Worm (Caenorhabditis elegans): ENCODE results near the gene lsm-3.

lsm-3 gene

ce11 chrIV:13374918-13375317 lies 12.1 kb upstream of the lsm-3 start:
- no peak for TF ChIP-seq zim-3 (tag; optimal IDR thresholded peaks at IDR 0.05)
- no peak for TF ChIP-seq Y53F4B.3 (GFP tag; IDR thresholded peaks at IDR 0.05)
- TF ChIP-seq madf-10 (tag; optimal IDR thresholded peaks at IDR 0.05), result no peak
- TF ChIP-seq K11D2.4 (GFP tag; IDR thresholded peaks at IDR 0.05), result no peak
- TF ChIP-seq fkh-3 (tag; optimal IDR thresholded peaks at IDR 0.05), result no peak
- TF ChIP-seq ztf-25 (GFP tag; IDR thresholded peaks at IDR 0.05), result no peak
- TF ChIP-seq attf-3 (GFP tag; conservative IDR thresholded peaks at IDR 0.05), result no peak
- TF ChIP-seq somi-1 (GFP tag; optimal IDR thresholded peaks at IDR 0.05), result no peak
- TF ChIP-seq K12H6.12 (tag; optimal IDR thresholded peaks at IDR 0.05), result no peak
- TF ChIP-seq efl-1 (GFP tag; optimal IDR thresholded peaks at IDR 0.05), result no peak
- TF ChIP-seq mcd-1 (GFP tag; IDR thresholded peaks at IDR 0.05), result no peak
- no peak for TF ChIP-seq T26A5.8 (tag; optimal IDR thresholded peaks at IDR 0.05)
- no peak for TF ChIP-seq gei-17 (GFP tag; optimal IDR thresholded peaks at IDR 0.05)
- TF ChIP-seq F23B12.7 (tag; optimal IDR thresholded peaks at IDR 0.05; ENCODE audit: insufficient read depth), result no peak

DNA sequence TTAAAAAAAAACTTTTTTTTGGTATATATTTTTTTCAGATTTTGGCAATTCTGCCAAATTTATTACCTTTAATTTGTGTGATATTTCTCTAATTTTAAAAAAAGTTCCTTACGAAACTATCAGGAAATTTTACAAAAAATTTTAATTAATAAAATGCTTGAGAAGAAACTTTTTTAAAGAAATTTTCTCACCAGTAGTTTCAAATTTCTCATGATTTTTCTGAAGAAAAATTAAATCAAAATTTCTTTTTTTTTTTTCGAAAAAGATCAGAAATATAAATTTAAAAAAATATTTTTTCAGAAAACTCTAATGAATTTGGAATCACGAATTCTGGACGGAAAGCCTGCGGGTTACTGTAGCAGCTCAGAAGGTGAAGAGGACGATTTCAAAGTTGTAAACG lies 9.3 kb upstream of the lsm-3 start, which contains the start of gene mau-8:
Gene mau-8 (plus strand): TSS at position 301 of the 400 bp plus-strand sequence.
- TF ChIP-seq ztf-18 (tag; optimal IDR thresholded peaks at IDR 0.05), result no peak
- no peak for TF ChIP-seq chd-7 (tag; optimal IDR thresholded peaks at IDR 0.05)
- TF ChIP-seq mcd-1 (GFP tag; IDR thresholded peaks at IDR 0.05), result no peak
- TF ChIP-seq athp-1 (tag; optimal IDR thresholded peaks at IDR 0.05), result no peak
- TF ChIP-seq lin-40 (tag; optimal IDR thresholded peaks at IDR 0.05), result no peak
- TF ChIP-seq ztf-26 (tag; optimal IDR thresholded peaks at IDR 0.05), result no peak
- no peak for TF ChIP-seq hmg-1.2 (GFP tag; IDR thresholded peaks at IDR 0.05)
- TF ChIP-seq madf-3 (GFP tag; IDR thresholded peaks at IDR 0.05), result no peak
- no peak for TF ChIP-seq attf-6 (GFP tag; IDR thresholded peaks at IDR 0.05)
- no peak for TF ChIP-seq F22D6.2 (tag; optimal IDR thresholded peaks at IDR 0.05)
- TF ChIP-seq cebp-1 (GFP tag; IDR thresholded peaks at IDR 0.05), result no peak
- TF ChIP-seq cebp-1 (tag; optimal IDR thresholded peaks at IDR 0.05), result no peak
- TF ChIP-seq lsl-1 (GFP tag; optimal IDR thresholded peaks at IDR 0.05), result no peak
- TF ChIP-seq nhr-90 (tag; optimal IDR thresholded peaks at IDR 0.05), result no peak
- TF ChIP-seq D2030.7 (GFP tag; IDR thresholded peaks at IDR 0.05), result no peak
- no peak for TF ChIP-seq F57A8.1 (GFP tag; optimal IDR thresholded peaks at IDR 0.05)

DNA sequence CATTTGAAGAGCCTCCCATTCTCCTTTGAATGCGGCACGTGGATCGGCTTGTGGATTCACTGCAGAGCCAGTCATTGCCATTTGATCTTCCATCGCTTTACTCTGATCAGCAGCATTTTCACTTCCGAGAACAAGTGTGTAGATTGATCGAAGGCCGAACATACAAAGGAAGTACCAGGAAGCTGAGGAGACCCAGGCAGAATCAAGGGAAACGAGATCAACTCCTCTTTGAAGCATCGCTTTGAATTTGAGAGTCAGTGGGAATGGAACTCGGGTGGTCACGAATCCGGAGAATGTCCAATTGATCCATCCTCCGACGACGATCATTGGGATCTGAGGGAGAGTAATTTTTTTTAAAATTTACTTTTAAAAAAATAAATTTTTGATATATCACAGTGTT lies 6.5 kb upstream of the lsm-3 start:
- TF ChIP-seq efl-1 (GFP tag; optimal IDR thresholded peaks at IDR 0.05), result no peak
- TF ChIP-seq cebp-2 (GFP tag; IDR thresholded peaks at IDR 0.05), result peak; percentile 82; the same call in 1 of the 2 replicates
- no peak for TF ChIP-seq K12H6.12 (tag; optimal IDR thresholded peaks at IDR 0.05)
- TF ChIP-seq madf-8 (GFP tag; conservative IDR thresholded peaks at IDR 0.05), result no peak

DNA sequence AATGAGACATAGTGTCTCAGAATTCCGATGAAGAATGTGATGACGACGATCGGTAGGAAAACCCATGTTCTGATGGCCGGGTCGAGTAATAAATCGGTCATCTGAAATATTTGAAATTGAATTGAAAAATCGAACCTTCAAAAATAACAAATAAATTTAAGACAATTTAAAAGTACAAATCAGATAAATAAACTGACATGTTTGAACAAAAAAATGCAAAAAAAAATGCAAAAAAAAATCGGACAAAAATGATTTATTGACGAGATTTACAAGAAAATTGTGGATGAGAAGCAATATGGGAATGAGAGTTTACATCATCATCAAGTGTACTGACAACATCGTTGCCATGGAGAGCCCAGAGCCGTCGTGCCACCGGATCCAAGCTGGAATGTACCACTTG lies 5.2 kb upstream of the lsm-3 start, which contains the start of gene emc-3:
Gene emc-3 (minus strand): TSS at position 101 of the 400 bp plus-strand sequence.
- TF ChIP-seq akir-1 (GFP tag; optimal IDR thresholded peaks at IDR 0.05) (no peak), lin-54 (GFP tag; optimal IDR thresholded peaks at IDR 0.05) (no peak), C06A6.2 (GFP tag; conservative IDR thresholded peaks at IDR 0.05) (no peak), T26A5.8 (tag; optimal IDR thresholded peaks at IDR 0.05) (no peak), unc-130 (GFP tag; optimal IDR thresholded peaks at IDR 0.05) (no peak), ztf-18 (tag; optimal IDR thresholded peaks at IDR 0.05) (no peak), rpc-1 (optimal IDR thresholded peaks at IDR 0.05) (no peak), rpc-1 (tag; optimal IDR thresholded peaks at IDR 0.05) (no peak), lsl-1 (GFP tag; optimal IDR thresholded peaks at IDR 0.05) (no peak), aptf-3 (GFP tag; IDR thresholded peaks at IDR 0.05) (no peak), ZK185.1 (tag; optimal IDR thresholded peaks at IDR 0.05; ENCODE audit: poor library complexity, severe bottlenecking) (no peak), ets-4 (GFP tag; optimal IDR thresholded peaks at IDR 0.05) (no peak), let-607 (tag; optimal IDR thresholded peaks at IDR 0.05) (no peak), C17E4.6 (GFP tag; IDR thresholded peaks at IDR 0.05) (no peak), Y67H2A.10 (GFP tag; conservative IDR thresholded peaks at IDR 0.05) (no peak), hrde-1 (tag; optimal IDR thresholded peaks at IDR 0.05; ENCODE audit: borderline replicate concordance) (no peak)
